Fruit fly (Drosophila melanogaster) whole organism, wandering third instar larva: ENCODE data around the gene Vha26.
A peak's percentile ranks its signal among the peaks of the same experiment; 100 is the strongest.

Experiments
- Abd-B ChIP-seq: fragments of >200 bp; optimal IDR thresholded peaks from 2 replicates; lab custom pipeline; 2017; ENCODE audit warnings: missing biosample characterization, missing genetic modification characterization
- CG32264 ChIP-seq: fragments of 200-800 bp; sonication (Bioruptor generic); optimal IDR thresholded peaks from 2 replicates; lab custom pipeline; 2016; ENCODE audit warnings: missing biosample characterization, missing genetic modification characterization
- CG9705 ChIP-seq: fragments of 200-800 bp; sonication (Bioruptor generic); optimal IDR thresholded peaks from 2 replicates; lab custom pipeline; 2018; ENCODE audit warnings: missing biosample characterization, mild to moderate bottlenecking, missing genetic modification characterization
- CrebA ChIP-seq: fragments of 200-800 bp; sonication (Bioruptor generic); optimal IDR thresholded peaks from 2 replicates; lab custom pipeline; 2016; ENCODE audit warnings: missing biosample characterization, mild to moderate bottlenecking, missing genetic modification characterization, borderline replicate concordance
- Dfd ChIP-seq: fragments of >200 bp; optimal IDR thresholded peaks from 2 replicates; lab custom pipeline; 2017; ENCODE audit warnings: missing biosample characterization, missing genetic modification characterization
- Dif ChIP-seq: fragments of 200-275, 200-300 bp; sonication (Bioruptor generic); optimal IDR thresholded peaks from 2 replicates; lab custom pipeline; 2018; ENCODE audit warnings: missing biosample characterization, missing genetic modification characterization; ENCODE audit not compliant: partially characterized antibody
- GATAd ChIP-seq: sonication (Bioruptor generic); optimal IDR thresholded peaks from 2 replicates; lab custom pipeline; 2016; ENCODE audit warnings: missing biosample characterization, missing genetic modification characterization
- HLH106 ChIP-seq: fragments of 200-800 bp; optimal IDR thresholded peaks from 3 replicates; lab custom pipeline; 2019; ENCODE audit warnings: missing biosample characterization, mild to moderate bottlenecking, missing genetic modification characterization, moderate library complexity
- Hnf4 ChIP-seq: fragments of 200-800 bp; sonication (Bioruptor generic); optimal IDR thresholded peaks from 2 replicates; lab custom pipeline; 2016; ENCODE audit warnings: missing biosample characterization, mild to moderate bottlenecking, missing genetic modification characterization
- Hr78 ChIP-seq: fragments of >200 bp; optimal IDR thresholded peaks from 2 replicates; lab custom pipeline; 2017; ENCODE audit warnings: missing biosample characterization, missing genetic modification characterization
- Hr83 ChIP-seq: fragments of 200-300 bp; sonication (Bioruptor generic); optimal IDR thresholded peaks from 2 replicates; lab custom pipeline; 2016; ENCODE audit warnings: missing biosample characterization, mild to moderate bottlenecking, missing genetic modification characterization, moderate library complexity; ENCODE audit not compliant: poor library complexity, severe bottlenecking
- Jra ChIP-seq: sonication (Bioruptor generic); optimal IDR thresholded peaks from 2 replicates; lab custom pipeline; 2016; ENCODE audit warnings: missing biosample characterization, missing genetic modification characterization
- Mio ChIP-seq: sonication (Bioruptor generic); optimal IDR thresholded peaks from 2 replicates; lab custom pipeline; 2016; ENCODE audit warnings: missing biosample characterization, missing genetic modification characterization
- Myc ChIP-seq: fragments of >200 bp; optimal IDR thresholded peaks from 2 replicates; lab custom pipeline; 2017
- N ChIP-seq: fragments of >200 bp; optimal IDR thresholded peaks from 2 replicates; lab custom pipeline; 2018; ENCODE audit warnings: missing biosample characterization, missing external identifiers, missing genetic modification characterization
- OdsH ChIP-seq: fragments of 200-800 bp; sonication (Bioruptor generic); optimal IDR thresholded peaks from 2 replicates; lab custom pipeline; 2016; ENCODE audit warnings: missing biosample characterization, mild to moderate bottlenecking, missing genetic modification characterization
- Rel ChIP-seq, 2 experiments: fragments of 200-800 bp; sonication (Bioruptor generic) in 1 of 2; optimal IDR thresholded peaks; 2 replicates in 1 of 2; 3 replicates in 1 of 2; lab custom pipeline; 2016 to 2019; ENCODE audit warnings: mild to moderate bottlenecking in 2 of 2, missing biosample characterization in 2 of 2, missing genetic modification characterization in 2 of 2, moderate library complexity in 1 of 2
- Sp1 ChIP-seq: fragments of 200-800 bp; sonication (Bioruptor generic); optimal IDR thresholded peaks from 3 replicates; lab custom pipeline; 2019; ENCODE audit warnings: missing biosample characterization, mild to moderate bottlenecking, missing genetic modification characterization, moderate library complexity
- Vsx2 ChIP-seq: fragments of 200-300, 225-300 bp; sonication (Bioruptor generic); optimal IDR thresholded peaks from 2 replicates; lab custom pipeline; 2018; ENCODE audit warnings: missing biosample characterization, missing genetic modification characterization; ENCODE audit not compliant: partially characterized antibody
- br ChIP-seq: fragments of 200-800 bp; sonication (Bioruptor generic); optimal IDR thresholded peaks from 2 replicates; lab custom pipeline; 2016; ENCODE audit warnings: missing biosample characterization, missing genetic modification characterization
- brk ChIP-seq: fragments of 200-800 bp; sonication (Bioruptor generic); optimal IDR thresholded peaks from 2 replicates; lab custom pipeline; 2016; ENCODE audit warnings: missing biosample characterization, mild to moderate bottlenecking, missing genetic modification characterization
- dmrt93B ChIP-seq: fragments of 200-800 bp; sonication (Bioruptor generic); optimal IDR thresholded peaks from 2 replicates; lab custom pipeline; 2018; ENCODE audit warnings: missing biosample characterization, mild to moderate bottlenecking, missing genetic modification characterization
- dsf ChIP-seq: sonication (Bioruptor generic); optimal IDR thresholded peaks from 2 replicates; lab custom pipeline; 2016; ENCODE audit warnings: missing biosample characterization, missing genetic modification characterization, borderline replicate concordance
- ey ChIP-seq: fragments of 200-800 bp; sonication (Bioruptor generic); optimal IDR thresholded peaks from 2 replicates; lab custom pipeline; 2016; ENCODE audit warnings: missing biosample characterization, missing genetic modification characterization
- foxo ChIP-seq, 2 experiments: fragments of 200-800 bp; sonication (Bioruptor generic); optimal IDR thresholded peaks; 2 replicates in 1 of 2; 3 replicates in 1 of 2; lab custom pipeline; 2016 to 2017; ENCODE audit warnings: missing biosample characterization in 2 of 2, missing genetic modification characterization in 2 of 2
- fru ChIP-seq: fragments of 200-800 bp; sonication (Bioruptor generic); optimal IDR thresholded peaks from 3 replicates; lab custom pipeline; 2016; ENCODE audit warnings: missing biosample characterization, mild to moderate bottlenecking, missing genetic modification characterization
- h ChIP-seq: fragments of 200-800 bp; sonication (Bioruptor generic); optimal IDR thresholded peaks from 3 replicates; lab custom pipeline; 2016; ENCODE audit warnings: missing biosample characterization, mild to moderate bottlenecking, missing genetic modification characterization
- jim ChIP-seq: fragments of 175-275, 200-325 bp; sonication (Bioruptor generic); optimal IDR thresholded peaks from 2 replicates; lab custom pipeline; 2016; ENCODE audit warnings: missing biosample characterization, mild to moderate bottlenecking, missing genetic modification characterization
- lola ChIP-seq: fragments of >200 bp; optimal IDR thresholded peaks from 2 replicates; lab custom pipeline; 2017; ENCODE audit warnings: missing biosample characterization, missing genetic modification characterization
- pan ChIP-seq: fragments of >200 bp; optimal IDR thresholded peaks from 2 replicates; lab custom pipeline; 2017
- psq ChIP-seq: fragments of 200-800 bp; sonication (Bioruptor generic); optimal IDR thresholded peaks from 3 replicates; lab custom pipeline; 2017; ENCODE audit warnings: missing biosample characterization, mild to moderate bottlenecking, missing genetic modification characterization, moderate library complexity
- rgr ChIP-seq: fragments of 200-800 bp; sonication (Bioruptor generic); optimal IDR thresholded peaks from 3 replicates; lab custom pipeline; 2016; ENCODE audit warnings: missing biosample characterization, mild to moderate bottlenecking, missing genetic modification characterization
- sage ChIP-seq: fragments of 200-800 bp; sonication (Bioruptor generic); optimal IDR thresholded peaks from 2 replicates; lab custom pipeline; 2016; ENCODE audit warnings: missing biosample characterization, mild to moderate bottlenecking, missing genetic modification characterization
- sv ChIP-seq: fragments of 200-800 bp; sonication (Bioruptor generic); optimal IDR thresholded peaks from 3 replicates; lab custom pipeline; 2016; ENCODE audit warnings: missing biosample characterization, missing genetic modification characterization
- tai ChIP-seq: sonication (Bioruptor generic); optimal IDR thresholded peaks from 2 replicates; lab custom pipeline; 2016; ENCODE audit warnings: missing biosample characterization, missing genetic modification characterization
- usp ChIP-seq: fragments of >200 bp; optimal IDR thresholded peaks from 2 replicates; lab custom pipeline; 2017; ENCODE audit warnings: missing biosample characterization, missing genetic modification characterization
- woc ChIP-seq: sonication (Bioruptor generic); optimal IDR thresholded peaks from 2 replicates; lab custom pipeline; 2016; ENCODE audit warnings: missing biosample characterization, mild to moderate bottlenecking, missing genetic modification characterization

Vha26 gene

DNA sequence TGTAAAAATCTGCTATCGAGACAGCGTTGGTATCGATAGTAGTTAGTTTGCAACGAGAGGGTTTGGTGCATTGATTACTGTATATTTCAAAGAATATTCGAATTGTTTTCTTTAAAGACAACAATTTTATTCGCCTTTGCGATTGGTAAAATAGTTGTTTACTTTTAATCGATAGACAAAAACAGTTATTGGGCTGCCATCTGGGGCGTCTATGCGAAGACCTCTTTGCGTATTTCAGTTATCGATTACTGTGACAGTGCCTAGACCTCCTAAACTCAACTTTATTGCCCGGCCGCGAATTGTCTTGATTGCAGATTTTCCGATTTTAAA lies 21.5 kb downstream of the Vha26 start, which contains the start of gene Atu (continued):
- TF ChIP-seq Rel (GFP tag; optimal IDR thresholded peaks at IDR 0.05; lab: Kevin White, UChicago), result no peak
- peak; percentile 16 for TF ChIP-seq Rel (tag; optimal IDR thresholded peaks at IDR 0.05; lab: Kevin White, UChicago)
- peak; percentile 43 for TF ChIP-seq fru
- no peak for TF ChIP-seq lola
- TF ChIP-seq Hr78 (GFP tag; lab: Kevin White, UChicago), result no peak

DNA sequence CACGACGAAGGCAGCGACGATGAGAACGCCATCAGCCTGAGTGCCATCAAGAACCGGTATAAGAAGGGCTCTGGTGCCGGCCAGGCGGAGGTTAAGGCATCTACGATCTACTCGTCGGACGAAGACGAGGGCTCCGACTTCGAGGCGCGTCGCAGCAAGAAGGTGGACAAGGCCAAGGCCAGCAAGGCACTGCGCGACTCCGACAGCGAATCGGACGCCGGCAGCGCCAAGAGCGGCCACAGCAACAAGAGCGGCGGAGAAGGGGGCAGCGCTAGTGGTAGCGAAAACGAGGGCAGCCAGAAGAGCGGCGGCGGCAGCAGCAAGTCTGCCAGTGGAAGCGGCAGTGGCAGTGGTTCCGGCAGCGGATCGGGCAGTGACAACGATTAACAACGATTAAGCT lies 23.9 kb downstream of the Vha26 start:
- no peak for TF ChIP-seq Sp1 (GFP tag; lab: Kevin White, UChicago)
- no peak for TF ChIP-seq lola
- TF ChIP-seq Hr83, result no peak
- TF ChIP-seq Jra, result no peak
- TF ChIP-seq pan (lab: Kevin White, UChicago), result no peak
- TF ChIP-seq foxo (GFP tag; optimal IDR thresholded peaks at IDR 0.05; lab: Kevin White, UChicago), result no peak
- TF ChIP-seq CrebA (GFP tag; lab: Kevin White, UChicago), result no peak
- TF ChIP-seq woc (GFP tag; lab: Kevin White, UChicago), result no peak
- TF ChIP-seq Abd-B, result no peak
- TF ChIP-seq rgr (GFP tag; lab: Kevin White, UChicago), result no peak
- TF ChIP-seq tai (GFP tag; lab: Kevin White, UChicago), result no peak
- no peak for TF ChIP-seq Vsx2 (GFP tag; lab: Kevin White, UChicago)
- TF ChIP-seq Dif (GFP tag; lab: Kevin White, UChicago), result no peak
- no peak for TF ChIP-seq Mio (GFP tag; lab: Kevin White, UChicago)
- TF ChIP-seq dsf, result no peak
- no peak for TF ChIP-seq CG32264

DNA sequence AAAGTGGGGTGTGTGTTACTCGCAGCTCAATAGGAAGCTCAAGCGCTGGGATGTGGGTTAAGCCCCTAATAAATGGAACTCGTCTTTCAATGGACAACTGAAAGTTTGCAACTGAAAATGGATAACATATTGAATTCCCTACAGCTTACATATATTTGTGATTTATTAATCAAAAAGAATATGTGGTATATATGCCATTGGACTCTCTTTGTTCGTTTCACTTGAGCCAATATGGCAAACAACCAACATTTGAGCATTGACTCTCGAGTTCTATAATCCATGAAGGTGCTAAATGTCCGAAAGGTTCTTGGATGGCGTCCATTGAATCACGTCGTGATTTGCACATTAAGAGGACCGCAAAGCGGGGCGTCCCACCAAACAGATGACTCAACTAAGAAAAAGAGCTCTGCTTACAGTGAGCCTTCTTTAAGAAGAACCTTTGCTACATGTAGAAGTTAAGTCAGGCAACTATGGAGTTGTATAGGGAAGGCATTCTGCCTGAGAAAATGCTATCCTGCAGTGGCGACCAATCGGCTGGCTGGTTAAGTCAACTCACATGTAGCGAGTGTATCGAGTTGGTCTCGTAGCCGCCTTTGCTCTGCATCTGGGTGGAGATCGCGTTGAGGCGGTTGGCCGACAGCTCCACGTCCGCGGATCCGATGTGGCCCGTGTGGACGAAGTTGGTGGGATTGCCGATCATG lies 26.5 kb downstream of the Vha26 start:
- TF ChIP-seq Mio (GFP tag; lab: Kevin White, UChicago) (no peak), Abd-B (no peak), lola (no peak), Rel (GFP tag; optimal IDR thresholded peaks at IDR 0.05; lab: Kevin White, UChicago) (no peak), Rel (tag; optimal IDR thresholded peaks at IDR 0.05; lab: Kevin White, UChicago) (peak; percentile 87), pan (lab: Kevin White, UChicago) (no peak), fru (peak; percentile 12), sv (GFP tag; lab: Kevin White, UChicago) (no peak), Sp1 (GFP tag; lab: Kevin White, UChicago) (no peak), Jra (no peak), Dfd (GFP tag; lab: Kevin White, UChicago) (no peak), HLH106 (peak; percentile 6), h (no peak), foxo (GFP tag; optimal IDR thresholded peaks at IDR 0.05; lab: Kevin White, UChicago) (peak in 1 of 2 experiments; percentile 23), ey (peak; percentile 18), Dif (GFP tag; lab: Kevin White, UChicago) (no peak), usp (GFP tag; lab: Kevin White, UChicago) (no peak)

DNA sequence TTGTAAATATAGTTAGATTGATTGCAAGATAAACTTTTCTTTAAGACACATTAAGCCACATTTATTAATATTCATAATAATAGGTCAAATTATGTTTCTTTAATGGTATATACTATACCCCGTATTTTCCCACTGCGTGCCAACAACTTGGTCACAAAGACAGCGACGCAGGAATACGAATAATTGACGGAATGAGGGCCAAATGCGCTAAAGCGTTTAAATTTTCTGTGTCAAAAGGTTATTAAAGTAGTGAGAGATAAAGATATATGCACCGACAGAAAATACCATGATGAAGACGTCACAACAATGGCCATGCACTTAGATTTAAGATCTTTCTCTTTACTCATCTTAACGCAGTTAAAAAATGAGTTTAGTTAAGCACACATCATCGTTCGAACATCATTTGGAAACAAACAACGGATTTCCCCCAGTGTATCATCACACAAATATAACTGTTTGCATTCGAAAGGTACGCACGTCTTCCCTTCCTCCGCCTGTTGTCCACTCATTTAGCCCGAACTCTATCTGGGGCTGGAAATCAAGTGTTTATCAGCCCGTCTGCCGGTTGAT lies 28.9 kb downstream of the Vha26 start:
- peak; percentile 22 for TF ChIP-seq Hnf4 (GFP tag; lab: Kevin White, UChicago)
- TF ChIP-seq Mio (GFP tag; lab: Kevin White, UChicago), result peak; percentile 3
- TF ChIP-seq CG32264, result no peak
- peak; percentile 32 for TF ChIP-seq woc (GFP tag; lab: Kevin White, UChicago)
- peak; percentile 8 for TF ChIP-seq br (GFP tag; lab: Kevin White, UChicago)
- no peak for TF ChIP-seq brk (GFP tag; lab: Kevin White, UChicago)
- no peak for TF ChIP-seq usp (GFP tag; lab: Kevin White, UChicago)
- peak; percentile 50 for TF ChIP-seq Sp1 (GFP tag; lab: Kevin White, UChicago)
- no peak for TF ChIP-seq dsf
- TF ChIP-seq Myc, result no peak
- no peak for TF ChIP-seq GATAd (GFP tag; lab: Kevin White, UChicago)
- TF ChIP-seq Jra, result no peak
- peak; percentile 67 for TF ChIP-seq ey
- no peak for TF ChIP-seq Dfd (GFP tag; lab: Kevin White, UChicago)
- TF ChIP-seq lola, result no peak
- TF ChIP-seq tai (GFP tag; lab: Kevin White, UChicago), result no peak
- TF ChIP-seq HLH106, result peak; percentile 38
- TF ChIP-seq Hr78 (GFP tag; lab: Kevin White, UChicago), result no peak
- TF ChIP-seq Vsx2 (GFP tag; lab: Kevin White, UChicago), result no peak
- no peak for TF ChIP-seq CrebA (GFP tag; lab: Kevin White, UChicago)
- peak; percentile 58 for TF ChIP-seq psq
- TF ChIP-seq jim, result no peak
- no peak for TF ChIP-seq N
- no peak for TF ChIP-seq CG9705 (GFP tag; lab: Kevin White, UChicago)
- no peak for TF ChIP-seq sage (GFP tag; lab: Kevin White, UChicago)
- peak; percentile 67 for TF ChIP-seq fru
- TF ChIP-seq foxo (GFP tag; optimal IDR thresholded peaks at IDR 0.05; lab: Kevin White, UChicago), result peak in 1 of 2 experiments; percentile 68
- TF ChIP-seq Rel (GFP tag; optimal IDR thresholded peaks at IDR 0.05; lab: Kevin White, UChicago), result no peak
- no peak for TF ChIP-seq Rel (tag; optimal IDR thresholded peaks at IDR 0.05; lab: Kevin White, UChicago)
- TF ChIP-seq h, result peak; percentile 71
- peak; percentile 59 for TF ChIP-seq OdsH (GFP tag; lab: Kevin White, UChicago)
- peak; percentile 41 for TF ChIP-seq dmrt93B (GFP tag; lab: Kevin White, UChicago)
- TF ChIP-seq Hr83, result peak; percentile 60
- TF ChIP-seq rgr (GFP tag; lab: Kevin White, UChicago), result peak; percentile 72
- no peak for TF ChIP-seq Dif (GFP tag; lab: Kevin White, UChicago)
- TF ChIP-seq sv (GFP tag; lab: Kevin White, UChicago), result peak; percentile 60
- TF ChIP-seq Abd-B, result no peak
